Fruit fly (Drosophila melanogaster) whole organism, pupa: Measurements from ENCODE around the gene CG43347.
A peak's percentile ranks its signal among the peaks of the same experiment; 100 is the strongest.

Experiments
- CG10348 ChIP-seq: fragments of 200-800 bp; sonication (Bioruptor generic); IDR thresholded peaks from 2 replicates; pipeline ENCODE4 v1.3.6; 2022; ENCODE audit warnings: missing biosample characterization, missing genetic modification characterization
- CG12605 ChIP-seq: fragments of 200-800 bp; sonication (Bioruptor generic); IDR thresholded peaks from 2 replicates; pipeline ENCODE4 v1.3.6; 2022; ENCODE audit warnings: missing biosample characterization, missing genetic modification characterization
- CG13204 ChIP-seq: fragments of 200-800 bp; sonication (Bioruptor generic); optimal IDR thresholded peaks from 2 replicates; lab custom pipeline; 2018; ENCODE audit warnings: missing biosample characterization, mild to moderate bottlenecking, missing genetic modification characterization, moderate library complexity
- CG14655 ChIP-seq: fragments of 200-800 bp; sonication (Bioruptor generic); optimal IDR thresholded peaks from 3 replicates; lab custom pipeline; 2017; ENCODE audit warnings: mild to moderate bottlenecking, missing biosample characterization, missing genetic modification reagents, missing genetic modification characterization
- CG15710 ChIP-seq: fragments of 200-800 bp; sonication (Bioruptor generic); optimal IDR thresholded peaks from 2 replicates; lab custom pipeline; 2018; ENCODE audit warnings: missing biosample characterization, mild to moderate bottlenecking, missing genetic modification characterization, moderate library complexity
- CG17806 ChIP-seq: fragments of 200-800 bp; sonication (Bioruptor generic); optimal IDR thresholded peaks from 2 replicates; lab custom pipeline; 2018; ENCODE audit warnings: missing biosample characterization, mild to moderate bottlenecking, missing genetic modification characterization, moderate library complexity
- CG32121 ChIP-seq: fragments of 200-800 bp; sonication (Bioruptor generic); IDR thresholded peaks from 2 replicates; pipeline ENCODE4 v1.3.6; 2022; ENCODE audit warnings: missing biosample characterization, missing genetic modification characterization
- CG34367 ChIP-seq: fragments of 200-800 bp; sonication (Bioruptor generic); optimal IDR thresholded peaks from 2 replicates; lab custom pipeline; 2018; ENCODE audit warnings: missing biosample characterization, mild to moderate bottlenecking, missing genetic modification characterization
- CG4496 ChIP-seq: fragments of 200-800 bp; sonication (Bioruptor generic); IDR thresholded peaks from 3 replicates; pipeline ENCODE4 v1.3.6; 2022; ENCODE audit warnings: missing biosample characterization, missing genetic modification characterization
- CG8159 ChIP-seq: fragments of 200-800 bp; sonication (Bioruptor generic); optimal IDR thresholded peaks from 3 replicates; lab custom pipeline; 2018; ENCODE audit warnings: missing biosample characterization, mild to moderate bottlenecking, missing genetic modification characterization, moderate library complexity
- CG8301 ChIP-seq: fragments of 200-800 bp; sonication (Bioruptor generic); optimal IDR thresholded peaks from 2 replicates; lab custom pipeline; 2018; ENCODE audit warnings: missing biosample characterization, mild to moderate bottlenecking, missing genetic modification characterization
- CG9948 ChIP-seq: fragments of 200-800 bp; sonication (Bioruptor generic); optimal IDR thresholded peaks from 2 replicates; lab custom pipeline; 2018; ENCODE audit warnings: missing biosample characterization, mild to moderate bottlenecking, missing genetic modification characterization, moderate library complexity
- D1 ChIP-seq: fragments of 200-800 bp; sonication (Bioruptor generic); optimal IDR thresholded peaks from 2 replicates; lab custom pipeline; 2018; ENCODE audit warnings: missing biosample characterization, mild to moderate bottlenecking, missing genetic modification characterization, moderate library complexity
- EcR ChIP-seq: fragments of 200-800 bp; sonication (Bioruptor generic); optimal IDR thresholded peaks from 3 replicates; lab custom pipeline; 2019; ENCODE audit warnings: missing biosample characterization, missing genetic modification characterization, mild to moderate bottlenecking, moderate library complexity, missing genetic modification reagents
- Ets98B ChIP-seq: fragments of 200-800 bp; sonication (Bioruptor generic); IDR thresholded peaks from 2 replicates; pipeline ENCODE4 v1.3.6; 2022; ENCODE audit warnings: missing biosample characterization, missing genetic modification characterization
- Pif1A ChIP-seq: fragments of 200-800 bp; sonication (Bioruptor generic); optimal IDR thresholded peaks from 3 replicates; lab custom pipeline; 2016; ENCODE audit warnings: missing biosample characterization, missing genetic modification characterization
- Pif1B ChIP-seq: fragments of 200-800 bp; sonication (Bioruptor generic); optimal IDR thresholded peaks from 3 replicates; lab custom pipeline; 2016; ENCODE audit warnings: missing biosample characterization, missing genetic modification characterization
- Snoo ChIP-seq: fragments of 200-800 bp; sonication (Bioruptor generic); optimal IDR thresholded peaks from 3 replicates; lab custom pipeline; 2017; ENCODE audit warnings: missing biosample characterization, mild to moderate bottlenecking, missing genetic modification characterization, inconsistent platforms
- fd96Ca ChIP-seq: fragments of 200-800 bp; sonication (Bioruptor generic); IDR thresholded peaks from 3 replicates; pipeline ENCODE4 v1.3.6; 2022; ENCODE audit warnings: missing biosample characterization, missing genetic modification characterization
- gl ChIP-seq: fragments of 200-800 bp; sonication (Bioruptor generic); optimal IDR thresholded peaks from 2 replicates; lab custom pipeline; 2018; ENCODE audit warnings: missing biosample characterization, mild to moderate bottlenecking, missing genetic modification characterization
- rn ChIP-seq: fragments of 200-800 bp; sonication (Bioruptor generic); IDR thresholded peaks from 2 replicates; pipeline ENCODE4 v1.3.6; 2022; ENCODE audit warnings: missing biosample characterization, missing genetic modification characterization

Gene CG43347

DNA sequence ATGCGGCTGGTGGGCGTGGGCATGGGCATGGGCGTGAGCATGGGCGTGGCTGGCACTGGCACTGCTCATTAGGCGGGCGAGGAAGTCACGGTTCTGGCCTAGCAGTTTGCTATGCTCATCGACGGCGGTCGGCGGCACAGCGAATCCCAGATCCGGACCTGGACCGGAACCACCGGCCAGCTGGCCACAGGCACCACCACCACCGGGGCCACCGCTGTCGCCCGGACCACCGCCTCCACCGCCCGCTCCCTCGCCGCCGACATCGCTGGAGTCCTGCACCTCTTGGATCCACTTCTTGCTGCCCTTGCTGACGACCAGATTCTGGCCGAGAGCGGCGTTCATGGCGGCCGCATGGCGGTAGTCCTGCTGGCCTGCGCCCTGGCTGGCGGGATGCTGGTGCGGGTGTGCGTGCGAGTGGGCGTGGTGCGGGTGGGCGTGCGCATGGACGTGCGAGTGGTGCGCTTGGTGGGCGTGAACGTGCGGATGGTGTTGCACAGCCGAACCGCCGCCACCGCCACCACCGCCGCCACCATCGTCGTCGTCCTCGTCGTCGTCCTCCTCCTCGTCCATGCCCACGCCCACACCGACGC is 13.0 kb downstream of the CG43347 start:
- TF ChIP-seq CG32121 (GFP tag; lab: Robert Waterston, UW) (no peak), D1 (tag; lab: Kevin White, UChicago) (no peak), CG4496 (GFP tag; lab: Robert Waterston, UW) (no peak), EcR (GFP tag; lab: Kevin White, UChicago) (no peak), Pif1B (no peak), CG10348 (GFP tag; lab: Robert Waterston, UW) (no peak), fd96Ca (no peak), CG9948 (tag; lab: Kevin White, UChicago) (no peak), CG15710 (tag; lab: Kevin White, UChicago) (no peak), Ets98B (GFP tag; lab: Robert Waterston, UW) (no peak), rn (GFP tag; lab: Robert Waterston, UW) (no peak), CG34367 (no peak), CG14655 (GFP tag; lab: Kevin White, UChicago) (no peak), CG17806 (tag; lab: Kevin White, UChicago) (no peak), gl (no peak), CG8301 (tag; lab: Kevin White, UChicago) (no peak), CG12605 (GFP tag; lab: Robert Waterston, UW) (no peak), CG8159 (tag; lab: Kevin White, UChicago) (no peak), CG13204 (no peak), Pif1A (GFP tag; lab: Kevin White, UChicago) (no peak)
- TF ChIP-seq, all 21 proteins: peak for 0

- 0 out of 3 replicates have a peak, but pooled peaks have one; percentile 44 for TF ChIP-seq fd96Ca
- TF ChIP-seq CG14655 (GFP tag; lab: Kevin White, UChicago): no peak
- TF ChIP-seq Ets98B (GFP tag; lab: Robert Waterston, UW): peak; percentile 36; the same call in 1 of the 2 replicates
- peak; percentile 76 for TF ChIP-seq CG4496 (GFP tag; lab: Robert Waterston, UW)
- 0 out of 2 replicates have a peak, but pooled peaks have one; percentile 21 for TF ChIP-seq CG12605 (GFP tag; lab: Robert Waterston, UW)
- TF ChIP-seq CG13204: peak; percentile 97
Measured at dm6 chrX:10602057-10602764, 17.8 kb downstream of the CG43347 start, which contains the start of gene CG1628. CG1628 (minus strand) TSS chrX:10602714.

- TF ChIP-seq CG32121 (GFP tag; lab: Robert Waterston, UW) (no peak), CG14655 (GFP tag; lab: Kevin White, UChicago) (no peak), Snoo (tag; lab: Kevin White, UChicago) (no peak), CG9948 (tag; lab: Kevin White, UChicago) (no peak), D1 (tag; lab: Kevin White, UChicago) (no peak), CG4496 (GFP tag; lab: Robert Waterston, UW) (no peak), CG34367 (no peak), CG13204 (peak; percentile 98), rn (GFP tag; lab: Robert Waterston, UW) (no peak), Pif1B (no peak), CG17806 (tag; lab: Kevin White, UChicago) (no peak), Pif1A (GFP tag; lab: Kevin White, UChicago) (no peak), CG8301 (tag; lab: Kevin White, UChicago) (no peak), CG12605 (GFP tag; lab: Robert Waterston, UW) (no peak), CG15710 (tag; lab: Kevin White, UChicago) (peak; percentile 25), fd96Ca (no peak), CG8159 (tag; lab: Kevin White, UChicago) (peak; percentile 43), gl (no peak), Ets98B (GFP tag; lab: Robert Waterston, UW) (peak; percentile 7; the same call in 1 of the 2 replicates)
Measured at dm6 chrX:10601479-10601921, 18.5 kb downstream of the CG43347 start.

DNA sequence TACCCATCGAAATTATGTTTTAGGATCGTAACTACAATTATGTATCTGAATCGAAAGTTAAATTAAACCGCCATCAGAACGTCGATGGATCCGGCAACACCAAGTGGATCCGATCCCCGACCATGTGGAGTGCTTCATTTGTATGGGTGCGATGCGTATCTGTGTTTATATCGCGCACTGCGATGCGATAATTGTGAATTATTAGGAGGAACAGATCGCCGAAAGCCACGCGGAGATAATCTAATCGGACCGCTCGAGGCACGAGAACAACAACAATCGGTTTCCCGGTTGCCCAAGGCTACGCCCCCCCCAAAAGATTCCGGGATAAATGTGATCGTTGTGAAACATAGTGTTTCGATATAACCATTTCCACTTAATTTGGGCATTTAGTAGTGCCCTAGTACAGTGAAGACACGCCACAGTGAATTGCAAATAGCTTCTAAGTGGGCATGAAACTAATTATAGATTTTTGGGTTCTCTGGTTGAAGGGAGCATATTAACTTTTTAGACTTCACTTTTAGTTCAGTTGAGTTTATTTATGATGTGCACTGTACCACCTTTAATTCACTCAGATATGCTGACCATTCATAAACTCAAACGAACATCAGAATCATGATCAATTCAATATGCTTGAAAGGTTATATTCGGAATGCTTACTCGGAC is 19.6 kb downstream of the CG43347 start:
- no peak for TF ChIP-seq rn (GFP tag; lab: Robert Waterston, UW)
- TF ChIP-seq CG10348 (GFP tag; lab: Robert Waterston, UW): no peak
- no peak for TF ChIP-seq CG4496 (GFP tag; lab: Robert Waterston, UW)
- peak; percentile 41; the same call in 1 of the 2 replicates for TF ChIP-seq Ets98B (GFP tag; lab: Robert Waterston, UW)
- TF ChIP-seq fd96Ca: peak; percentile 24; the same call in 2 of the 3 replicates
- no peak for TF ChIP-seq Snoo (tag; lab: Kevin White, UChicago)
- TF ChIP-seq CG13204: no peak

dm6 chrX:10599318-10599717 is 20.7 kb downstream of the CG43347 start:
- TF ChIP-seq CG34367: no peak
- no peak for TF ChIP-seq D1 (tag; lab: Kevin White, UChicago)
- no peak for TF ChIP-seq gl
- TF ChIP-seq CG8301 (tag; lab: Kevin White, UChicago): no peak
- no peak for TF ChIP-seq rn (GFP tag; lab: Robert Waterston, UW)
- TF ChIP-seq EcR (GFP tag; lab: Kevin White, UChicago): no peak
- no peak for TF ChIP-seq CG32121 (GFP tag; lab: Robert Waterston, UW)
